Worm (Caenorhabditis elegans) whole organism, midembryonic: ENCODE results near the gene T26A8.4.

ENCODE experiments used
- T22C8.4 ChIP-seq: fragments of 200-800 bp; sonication (Bioruptor generic); IDR thresholded peaks from 2 replicates; pipeline ENCODE4 v1.3.6; 2022; ENCODE audit warnings: missing genetic modification characterization, missing compliant biosample characterization
- cog-1 ChIP-seq: sonication (generic microtip); optimal IDR thresholded peaks from 2 replicates; lab custom pipeline; 2016; ENCODE audit warnings: missing genetic modification characterization, missing compliant biosample characterization
- flt-1 ChIP-seq: fragments of 200-800 bp; sonication (Bioruptor generic); IDR thresholded peaks from 2 replicates; pipeline ENCODE4 v1.3.6; 2022; ENCODE audit warnings: missing genetic modification characterization, missing compliant biosample characterization
- klf-2 ChIP-seq: fragments of 200-800 bp; sonication (Bioruptor generic); conservative IDR thresholded peaks from 2 replicates; pipeline ENCODE4 v1.3.6; 2022; ENCODE audit warnings: missing genetic modification reagents, missing genetic modification characterization, missing compliant biosample characterization
- med-1 ChIP-seq: sonication (generic microtip); optimal IDR thresholded peaks from 2 replicates; lab custom pipeline; 2017; ENCODE audit warnings: missing genetic modification characterization, mild to moderate bottlenecking, missing compliant biosample characterization, antibody characterized with exemption, missing genetic modification reagents; ENCODE audit not compliant: insufficient read depth
- ref-1 ChIP-seq: fragments of 200-800 bp; sonication (Bioruptor generic); conservative IDR thresholded peaks from 2 replicates; pipeline ENCODE4 v1.3.6; 2022; ENCODE audit warnings: missing genetic modification reagents, missing genetic modification characterization, missing compliant biosample characterization
- tab-1 ChIP-seq: fragments of 200-800 bp; sonication (Bioruptor generic); IDR thresholded peaks from 2 replicates; pipeline ENCODE4 v1.3.6; 2022; ENCODE audit warnings: missing genetic modification characterization, missing compliant biosample characterization
- ztf-23 ChIP-seq: fragments of 200-800 bp; sonication (Bioruptor generic); IDR thresholded peaks from 2 replicates; pipeline ENCODE4 v1.3.6; 2022; ENCODE audit warnings: missing genetic modification reagents, missing genetic modification characterization, missing compliant biosample characterization
- ztf-29 ChIP-seq: fragments of 200-800 bp; sonication (Bioruptor generic); IDR thresholded peaks from 2 replicates; pipeline ENCODE4 v1.3.6; 2022; ENCODE audit warnings: missing genetic modification reagents, missing genetic modification characterization, missing compliant biosample characterization

T26A8.4 gene

DNA sequence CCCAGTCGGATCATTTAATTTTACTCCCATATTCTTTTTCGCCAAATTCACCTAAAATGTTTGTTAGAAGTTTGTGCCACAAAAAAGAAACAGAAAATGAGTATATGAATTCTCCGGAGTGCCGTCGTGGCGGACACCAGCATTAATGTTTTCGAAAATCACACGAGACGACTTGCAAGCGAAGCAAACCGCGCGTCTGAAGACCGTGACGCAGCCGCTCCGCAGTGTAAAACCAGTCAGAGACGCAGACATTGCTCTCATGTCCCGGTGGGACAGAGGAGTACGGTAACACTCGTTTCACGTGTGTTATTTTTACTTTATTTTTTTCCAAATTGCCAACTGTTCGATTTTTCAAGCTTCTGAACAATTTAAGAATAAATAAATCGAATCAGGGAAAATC is at the start of gene T26A8.4, which contains the start of gene pdtf-1:
Gene T26A8.4, minus strand, starts transcription at position 185 of the 400 bp plus-strand sequence.
Gene pdtf-1, plus strand, starts transcription at position 330 of the 400 bp plus-strand sequence.
- TF ChIP-seq ztf-23 (GFP tag; lab: Robert Waterston, UW) (peak; percentile 51; the same call in 1 of the 2 replicates), klf-2 (GFP tag; lab: Robert Waterston, UW) (no peak), flt-1 (GFP tag; lab: Robert Waterston, UW) (peak; percentile 86), ref-1 (GFP tag; lab: Robert Waterston, UW) (no peak), cog-1 (peak; percentile 94), T22C8.4 (GFP tag; lab: Robert Waterston, UW) (peak; percentile 29; the same call in 1 of the 2 replicates), tab-1 (peak; percentile 73; the same call in 1 of the 2 replicates), ztf-29 (peak; percentile 59; the same call in 1 of the 2 replicates), med-1 (GFP tag; lab: Kevin White, UChicago) (no peak)

- TF ChIP-seq flt-1 (GFP tag; lab: Robert Waterston, UW): no peak
- no peak for TF ChIP-seq klf-2 (GFP tag; lab: Robert Waterston, UW)
- no peak for TF ChIP-seq ztf-23 (GFP tag; lab: Robert Waterston, UW)
- no peak for TF ChIP-seq cog-1
Measured at ce11 chrIV:8481308-8481707, 48.6 kb upstream of the T26A8.4 start, which contains the start of gene spp-8. Gene spp-8, plus strand, starts transcription at chrIV:8481664.

DNA sequence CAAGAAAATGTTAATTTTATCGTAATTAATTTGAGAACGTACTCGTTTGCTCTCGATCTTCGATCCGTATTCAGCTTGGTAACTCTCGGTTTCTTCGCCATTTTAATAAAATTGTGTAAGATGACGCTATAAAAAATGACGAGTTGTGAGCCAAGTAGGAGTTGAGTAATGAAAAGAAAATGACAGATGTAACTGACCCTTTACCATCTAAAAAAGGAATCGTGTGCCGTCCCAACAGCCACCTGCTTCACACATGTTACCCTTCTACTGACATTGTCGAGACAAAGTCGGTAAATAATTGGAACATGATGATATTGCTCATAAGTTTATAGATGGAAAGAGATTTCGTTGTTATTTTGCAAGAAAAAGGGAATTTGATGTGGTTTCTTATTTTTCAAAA is 46.7 kb upstream of the T26A8.4 start, which contains the start of gene hlh-12:
Gene hlh-12, minus strand, starts transcription at position 101 of the 400 bp plus-strand sequence.
- TF ChIP-seq flt-1 (GFP tag; lab: Robert Waterston, UW) (no peak), T22C8.4 (GFP tag; lab: Robert Waterston, UW) (no peak), med-1 (GFP tag; lab: Kevin White, UChicago) (no peak), ztf-23 (GFP tag; lab: Robert Waterston, UW) (no peak), tab-1 (no peak), ztf-29 (no peak), klf-2 (GFP tag; lab: Robert Waterston, UW) (no peak)

DNA sequence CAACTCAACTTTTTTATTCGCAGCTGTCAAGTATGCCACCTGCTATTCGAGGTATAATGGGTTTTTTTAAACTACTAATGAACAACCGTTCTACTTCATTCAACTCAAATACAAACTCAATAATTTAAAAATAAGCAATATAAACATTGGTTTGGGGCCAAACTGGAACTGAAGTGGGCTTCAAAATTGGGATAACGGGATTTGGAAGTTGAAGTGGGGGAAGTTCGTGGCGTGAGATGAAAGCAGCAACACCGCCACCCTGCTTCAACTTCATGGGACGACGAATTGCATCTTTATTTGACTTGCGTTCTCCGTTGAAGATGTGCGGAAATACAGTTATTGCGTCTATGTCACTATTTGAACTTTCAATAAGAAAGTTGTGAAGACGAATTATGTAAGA is 45.8 kb upstream of the T26A8.4 start:
- TF ChIP-seq klf-2 (GFP tag; lab: Robert Waterston, UW) (no peak), cog-1 (no peak), flt-1 (GFP tag; lab: Robert Waterston, UW) (no peak), ref-1 (GFP tag; lab: Robert Waterston, UW) (no peak), tab-1 (no peak), med-1 (GFP tag; lab: Kevin White, UChicago) (no peak), ztf-23 (GFP tag; lab: Robert Waterston, UW) (no peak), T22C8.4 (GFP tag; lab: Robert Waterston, UW) (no peak), ztf-29 (no peak)

DNA sequence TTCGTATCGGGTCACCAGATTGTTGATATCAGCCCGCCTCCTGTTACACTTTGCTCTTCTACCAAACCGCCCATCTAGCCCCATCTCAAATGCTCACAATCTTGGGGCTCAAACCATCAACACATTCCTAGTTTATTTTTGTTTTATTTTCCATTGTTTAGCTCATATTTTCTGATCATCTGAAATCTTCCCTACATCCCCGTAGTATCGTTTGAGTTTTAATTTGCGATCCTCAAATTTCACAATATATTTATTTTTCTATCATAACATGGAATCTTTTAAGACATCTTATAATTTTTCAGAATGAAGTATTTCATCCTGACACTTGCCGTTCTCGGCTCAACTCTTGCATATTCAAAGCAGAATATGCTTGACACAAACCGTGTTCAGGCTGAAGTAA is 44.2 kb upstream of the T26A8.4 start, which contains the start of gene spp-10:
Gene spp-10, plus strand, starts transcription at position 301 of the 400 bp plus-strand sequence.
- TF ChIP-seq flt-1 (GFP tag; lab: Robert Waterston, UW): no peak
- no peak for TF ChIP-seq T22C8.4 (GFP tag; lab: Robert Waterston, UW)
- no peak for TF ChIP-seq ztf-29
- TF ChIP-seq ref-1 (GFP tag; lab: Robert Waterston, UW): no peak
- TF ChIP-seq med-1 (GFP tag; lab: Kevin White, UChicago): no peak
- TF ChIP-seq klf-2 (GFP tag; lab: Robert Waterston, UW): no peak
- TF ChIP-seq cog-1: no peak
- no peak for TF ChIP-seq tab-1
- no peak for TF ChIP-seq ztf-23 (GFP tag; lab: Robert Waterston, UW)

DNA sequence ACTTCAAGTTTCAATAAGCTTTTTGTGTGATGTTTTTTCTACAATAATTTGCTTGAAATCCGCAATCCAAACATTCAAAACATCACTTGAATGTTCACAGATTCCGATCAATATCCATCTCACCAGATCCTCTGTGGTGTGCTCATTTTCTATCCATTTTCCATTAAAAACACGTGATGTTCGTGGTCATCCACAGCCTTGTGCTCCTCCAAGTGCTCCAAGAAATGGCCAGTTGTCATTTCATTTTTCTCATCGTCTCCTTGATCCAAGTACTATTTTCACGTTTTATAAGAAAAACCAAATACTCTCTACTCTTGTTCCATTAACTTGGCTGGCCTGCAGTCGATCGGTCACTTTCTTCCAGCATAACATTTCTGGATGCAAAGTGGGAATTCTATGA is 43.5 kb upstream of the T26A8.4 start:
- TF ChIP-seq cog-1: no peak
- no peak for TF ChIP-seq klf-2 (GFP tag; lab: Robert Waterston, UW)
- TF ChIP-seq tab-1: no peak
- no peak for TF ChIP-seq ztf-23 (GFP tag; lab: Robert Waterston, UW)
- TF ChIP-seq ref-1 (GFP tag; lab: Robert Waterston, UW): no peak
- TF ChIP-seq med-1 (GFP tag; lab: Kevin White, UChicago): no peak
- TF ChIP-seq flt-1 (GFP tag; lab: Robert Waterston, UW): no peak
- TF ChIP-seq ztf-29: no peak
- TF ChIP-seq T22C8.4 (GFP tag; lab: Robert Waterston, UW): no peak

- TF ChIP-seq cog-1 (no peak), ztf-29 (no peak), flt-1 (GFP tag; lab: Robert Waterston, UW) (no peak), T22C8.4 (GFP tag; lab: Robert Waterston, UW) (no peak), med-1 (GFP tag; lab: Kevin White, UChicago) (no peak), klf-2 (GFP tag; lab: Robert Waterston, UW) (no peak), ztf-23 (GFP tag; lab: Robert Waterston, UW) (no peak), tab-1 (no peak), ref-1 (GFP tag; lab: Robert Waterston, UW) (no peak)
Measured at ce11 chrIV:8475030-8475679, 42.5 kb upstream of the T26A8.4 start.

ce11 chrIV:8473756-8474155 is 41.1 kb upstream of the T26A8.4 start, which contains the start of gene C28C12.11:
Gene C28C12.11, plus strand, starts transcription at chrIV:8474056.
- TF ChIP-seq klf-2 (GFP tag; lab: Robert Waterston, UW) (no peak), ref-1 (GFP tag; lab: Robert Waterston, UW) (no peak), flt-1 (GFP tag; lab: Robert Waterston, UW) (no peak), cog-1 (no peak), ztf-23 (GFP tag; lab: Robert Waterston, UW) (no peak), T22C8.4 (GFP tag; lab: Robert Waterston, UW) (no peak), med-1 (GFP tag; lab: Kevin White, UChicago) (no peak), tab-1 (no peak), ztf-29 (no peak)

ce11 chrIV:8472493-8472892 is 39.8 kb upstream of the T26A8.4 start, which contains the start of gene oat-1:
Gene oat-1, minus strand, starts transcription at chrIV:8472593.
- no peak for TF ChIP-seq ref-1 (GFP tag; lab: Robert Waterston, UW)
- TF ChIP-seq ztf-23 (GFP tag; lab: Robert Waterston, UW): no peak
- no peak for TF ChIP-seq flt-1 (GFP tag; lab: Robert Waterston, UW)
- TF ChIP-seq klf-2 (GFP tag; lab: Robert Waterston, UW): no peak
- no peak for TF ChIP-seq ztf-29
- TF ChIP-seq cog-1: no peak
- TF ChIP-seq tab-1: no peak
- TF ChIP-seq med-1 (GFP tag; lab: Kevin White, UChicago): no peak
- TF ChIP-seq T22C8.4 (GFP tag; lab: Robert Waterston, UW): no peak
